Worm (Caenorhabditis elegans): ENCODE measurements around the gene sec-24.2.

DNA sequence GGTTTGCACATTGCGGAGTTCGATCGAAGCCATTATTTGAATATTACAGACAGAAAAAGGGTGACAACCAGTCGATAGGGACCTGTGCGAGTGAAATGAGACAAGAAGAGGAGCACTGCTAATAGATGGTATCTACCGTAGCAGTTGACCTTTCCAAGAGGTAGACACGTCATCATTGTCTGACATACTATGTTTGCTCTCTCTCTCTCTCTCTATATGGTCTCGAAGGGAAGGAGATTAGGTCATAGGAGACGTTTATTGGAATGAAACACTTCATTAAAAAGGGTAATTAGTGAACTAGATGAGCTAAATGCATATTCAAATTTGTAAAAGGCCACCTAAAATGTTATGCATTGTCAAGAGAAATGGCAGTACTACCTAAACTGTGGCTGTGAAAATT is 15.4 kb upstream of the sec-24.2 start, which contains the start of gene atz-1:
- TF ChIP-seq snpc-4 (tag; optimal IDR thresholded peaks at IDR 0.05) (no peak), nhr-28 (tag; optimal IDR thresholded peaks at IDR 0.05) (no peak), bed-3 (GFP tag; optimal IDR thresholded peaks at IDR 0.05) (no peak), mep-1 (tag; optimal IDR thresholded peaks at IDR 0.05) (no peak)

Data from whole organism, mixed stage, embryonic.